Worm (Caenorhabditis elegans) whole organism, L2 larva: Measurements from ENCODE around the gene rsp-4.
"Not testable (repeated sequence)": the region's sequence is repeated elsewhere in the genome, so short reads cannot be mapped to it uniquely, and the experiment has no call there.

Experiments
- ZK546.5 ChIP-seq: sonication (generic microtip); optimal IDR thresholded peaks from 2 replicates; lab custom pipeline; 2017; ENCODE audit warnings: missing biosample characterization, missing genetic modification characterization
- alr-1 ChIP-seq: fragments of 150-350 bp; optimal IDR thresholded peaks from 2 replicates; lab custom pipeline; 2014; ENCODE audit warnings: missing biosample characterization, missing genetic modification characterization
- ama-1 ChIP-seq: fragments of 150-350 bp; optimal IDR thresholded peaks from 2 replicates; lab custom pipeline; 2018; ENCODE audit warnings: inconsistent platforms
- fos-1 ChIP-seq: fragments of 150-350 bp; optimal IDR thresholded peaks from 2 replicates; lab custom pipeline; 2014; ENCODE audit warnings: missing biosample characterization, missing genetic modification characterization
- mab-5 ChIP-seq: fragments of 150-350 bp; optimal IDR thresholded peaks from 2 replicates; lab custom pipeline; 2014; ENCODE audit warnings: missing biosample characterization, missing genetic modification characterization
- mdl-1 ChIP-seq, 2 experiments: fragments of 150-350 bp in 1 of 2; sonication (generic microtip) in 1 of 2; optimal IDR thresholded peaks; 2 replicates each; lab custom pipeline; 2017; ENCODE audit warnings: missing biosample characterization in 2 of 2, missing genetic modification characterization in 2 of 2
- nhr-11 ChIP-seq: fragments of 150-350 bp; optimal IDR thresholded peaks from 2 replicates; lab custom pipeline; 2014; ENCODE audit warnings: missing biosample characterization, missing genetic modification characterization
- sem-4 ChIP-seq: fragments of 150-350 bp; optimal IDR thresholded peaks from 2 replicates; lab custom pipeline; 2014; ENCODE audit warnings: missing biosample characterization, missing genetic modification reagents, missing genetic modification characterization
- unc-39 ChIP-seq: fragments of 150-350 bp; optimal IDR thresholded peaks from 2 replicates; lab custom pipeline; 2014; ENCODE audit warnings: missing biosample characterization, missing genetic modification characterization
- unc-62 ChIP-seq: fragments of 150-350 bp; optimal IDR thresholded peaks from 2 replicates; lab custom pipeline; 2014; ENCODE audit warnings: missing biosample characterization, missing genetic modification reagents, missing genetic modification characterization

ce11 chrII:5346350-5346749, 42.3 kb downstream of the rsp-4 start:
- TF ChIP-seq sem-4; unc-39 (tag; lab: Kevin White, UChicago); ama-1; unc-62 (GFP tag; lab: Kevin White, UChicago); nhr-11 (tag; lab: Kevin White, UChicago); ZK546.5 (tag; lab: Kevin White, UChicago); mdl-1 (tag; optimal IDR thresholded peaks at IDR 0.05; lab: Kevin White, UChicago); fos-1 (tag; lab: Kevin White, UChicago); alr-1: not testable (repeated sequence)
- TF ChIP-seq mab-5: peak; percentile 27
